Fruit fly (Drosophila melanogaster): Measurements from ENCODE around the gene Efhc1.1.

dm6 chrX:15733192-15733892 is 50.2 kb downstream of the Efhc1.1 start:
- TF ChIP-seq gl (tag; optimal IDR thresholded peaks at IDR 0.05) (no peak), D1 (tag; optimal IDR thresholded peaks at IDR 0.05) (no peak), CG12605 (GFP tag; IDR thresholded peaks at IDR 0.05) (peak; percentile 52), fd96Ca (GFP tag; IDR thresholded peaks at IDR 0.05) (no peak), CG32121 (GFP tag; IDR thresholded peaks at IDR 0.05) (peak; percentile 21; the same call in 1 of the 2 replicates), Pif1A (GFP tag; optimal IDR thresholded peaks at IDR 0.05) (no peak), CG14655 (GFP tag; optimal IDR thresholded peaks at IDR 0.05) (no peak), Pif1B (GFP tag; optimal IDR thresholded peaks at IDR 0.05) (no peak), CG8159 (tag; optimal IDR thresholded peaks at IDR 0.05) (no peak), CG13204 (GFP tag; optimal IDR thresholded peaks at IDR 0.05) (no peak), CG15710 (tag; optimal IDR thresholded peaks at IDR 0.05) (no peak)

All from whole organism, pupa.